Fruit fly (Drosophila melanogaster) whole organism, embryonic: Measurements from ENCODE around the gene CG42324.

Experiments used
- ATbp ChIP-seq: fragments of 200-800 bp; sonication (Bioruptor generic); optimal IDR thresholded peaks from 2 replicates; lab custom pipeline; 2017; ENCODE audit warnings: missing biosample characterization, mild to moderate bottlenecking, missing genetic modification characterization, missing genetic modification reagents
- CG10267 ChIP-seq: fragments of 200-800 bp; sonication (Bioruptor generic); optimal IDR thresholded peaks from 2 replicates; lab custom pipeline; 2018; ENCODE audit warnings: missing biosample characterization, mild to moderate bottlenecking, missing genetic modification characterization, moderate library complexity
- CG10321 ChIP-seq: fragments of 200-800 bp; sonication (Bioruptor generic); IDR thresholded peaks from 2 replicates; pipeline ENCODE4 v1.3.6; 2022; ENCODE audit warnings: missing biosample characterization, missing genetic modification characterization
- CG10366 ChIP-seq: fragments of 200-800 bp; sonication (Bioruptor generic); IDR thresholded peaks from 2 replicates; pipeline ENCODE4 v1.3.6; 2022; ENCODE audit warnings: missing biosample characterization, missing genetic modification characterization
- CG10543 ChIP-seq: fragments of 200-800 bp; sonication (Bioruptor generic); optimal IDR thresholded peaks from 3 replicates; lab custom pipeline; 2017; ENCODE audit warnings: missing biosample characterization, mild to moderate bottlenecking, missing genetic modification characterization, moderate library complexity
- CG11247 ChIP-seq: fragments of 200-800 bp; sonication (Bioruptor generic); IDR thresholded peaks from 2 replicates; pipeline ENCODE4 v1.3.6; 2022; ENCODE audit warnings: missing biosample characterization, missing genetic modification characterization
- CG11560 ChIP-seq: fragments of 200-800 bp; sonication (Bioruptor generic); IDR thresholded peaks from 3 replicates; pipeline ENCODE4 v1.3.6; 2022; ENCODE audit warnings: missing biosample characterization, missing genetic modification characterization
- CG11696 ChIP-seq: fragments of 200-800 bp; sonication (Bioruptor generic); IDR thresholded peaks from 2 replicates; pipeline ENCODE4 v1.3.6; 2022; ENCODE audit warnings: missing biosample characterization, missing genetic modification characterization
- CG14710 ChIP-seq: fragments of 200-800 bp; sonication (Bioruptor generic); optimal IDR thresholded peaks from 3 replicates; lab custom pipeline; 2019; ENCODE audit warnings: missing biosample characterization, mild to moderate bottlenecking, missing genetic modification characterization, moderate library complexity
- CG15073 ChIP-seq: fragments of 200-800 bp; sonication (Bioruptor generic); optimal IDR thresholded peaks from 2 replicates; lab custom pipeline; 2016; ENCODE audit warnings: missing biosample characterization, missing genetic modification characterization
- CG1602 ChIP-seq: fragments of 200-800 bp; sonication (Bioruptor generic); optimal IDR thresholded peaks from 3 replicates; lab custom pipeline; 2016; ENCODE audit warnings: missing biosample characterization, missing genetic modification characterization
- CG16779 ChIP-seq: fragments of 200-800 bp; sonication (Bioruptor generic); IDR thresholded peaks from 2 replicates; pipeline ENCODE4 v1.3.6; 2022; ENCODE audit warnings: missing biosample characterization, missing genetic modification characterization
- CG18262 ChIP-seq: fragments of 200-800 bp; optimal IDR thresholded peaks from 3 replicates; lab custom pipeline; 2019; ENCODE audit warnings: missing biosample characterization, mild to moderate bottlenecking, missing genetic modification characterization, moderate library complexity
- CG2678 ChIP-seq: fragments of 200-800 bp; sonication (Bioruptor generic); optimal IDR thresholded peaks from 3 replicates; lab custom pipeline; 2019; ENCODE audit warnings: missing biosample characterization, mild to moderate bottlenecking, missing genetic modification characterization, moderate library complexity
- CG30403 ChIP-seq: fragments of 200-800 bp; sonication (Bioruptor generic); optimal IDR thresholded peaks from 3 replicates; lab custom pipeline; 2016; ENCODE audit warnings: missing biosample characterization, missing genetic modification characterization
- CG3281 ChIP-seq: fragments of 200-800 bp; sonication (Bioruptor generic); optimal IDR thresholded peaks from 3 replicates; lab custom pipeline; 2017; ENCODE audit warnings: missing biosample characterization, mild to moderate bottlenecking, missing genetic modification characterization
- CG33213 ChIP-seq: fragments of 200-800 bp; sonication (Bioruptor generic); optimal IDR thresholded peaks from 3 replicates; lab custom pipeline; 2016; ENCODE audit warnings: missing biosample characterization, missing genetic modification characterization
- CG4707 ChIP-seq: fragments of 200-800 bp; sonication (Bioruptor generic); optimal IDR thresholded peaks from 2 replicates; lab custom pipeline; 2018; ENCODE audit warnings: missing biosample characterization, mild to moderate bottlenecking, missing genetic modification characterization, moderate library complexity
- CG5953 ChIP-seq: fragments of 200-800 bp; sonication (Bioruptor generic); IDR thresholded peaks from 2 replicates; pipeline ENCODE4 v1.3.6; 2022; ENCODE audit warnings: missing biosample characterization, missing genetic modification characterization
- CG6272 ChIP-seq: fragments of 200-800 bp; sonication (Bioruptor generic); IDR thresholded peaks from 2 replicates; pipeline ENCODE4 v1.3.6; 2022; ENCODE audit warnings: missing biosample characterization, missing genetic modification characterization
- CG7786 ChIP-seq: fragments of 200-800 bp; sonication (Bioruptor generic); optimal IDR thresholded peaks from 2 replicates; lab custom pipeline; 2016; ENCODE audit warnings: missing biosample characterization, missing genetic modification characterization
- CG7963 ChIP-seq: fragments of 200-800 bp; sonication (Bioruptor generic); IDR thresholded peaks from 3 replicates; pipeline ENCODE4 v1.3.6; 2022; ENCODE audit warnings: missing biosample characterization, missing genetic modification characterization; ENCODE audit not compliant: partially characterized antibody
- CG8089 ChIP-seq: fragments of 200-800 bp; sonication (Bioruptor generic); optimal IDR thresholded peaks from 3 replicates; lab custom pipeline; 2016; ENCODE audit warnings: missing biosample characterization, missing genetic modification characterization
- CG8924 ChIP-seq: fragments of 200-800 bp; optimal IDR thresholded peaks from 3 replicates; lab custom pipeline; 2019; ENCODE audit warnings: missing biosample characterization, mild to moderate bottlenecking, missing genetic modification characterization, moderate library complexity
- CG9727 ChIP-seq: fragments of 200-800 bp; sonication (Bioruptor generic); optimal IDR thresholded peaks from 3 replicates; lab custom pipeline; 2017; ENCODE audit warnings: missing biosample characterization, mild to moderate bottlenecking, missing genetic modification characterization
- CG9876 ChIP-seq: fragments of 200-800 bp; sonication (Bioruptor generic); optimal IDR thresholded peaks from 2 replicates; lab custom pipeline; 2016; ENCODE audit warnings: missing biosample characterization, missing genetic modification characterization
- Doc2 ChIP-seq: fragments of 200-800 bp; sonication (Bioruptor generic); IDR thresholded peaks from 2 replicates; pipeline ENCODE4 v1.3.6; 2022; ENCODE audit warnings: missing biosample characterization, missing genetic modification characterization
- Ets65A ChIP-seq: fragments of 200-800 bp; sonication (Bioruptor generic); peaks from one replicate; lab custom pipeline; 2016; ENCODE audit warnings: missing biosample characterization, missing genetic modification characterization
- Hmr ChIP-seq: fragments of 200-800 bp; sonication (Bioruptor generic); optimal IDR thresholded peaks from 3 replicates; lab custom pipeline; 2017; ENCODE audit warnings: mild to moderate bottlenecking, missing biosample characterization, missing genetic modification reagents, missing genetic modification characterization
- Mad ChIP-seq: fragments of 200-800 bp; sonication (Bioruptor generic); optimal IDR thresholded peaks from 2 replicates; lab custom pipeline; 2016; ENCODE audit warnings: missing biosample characterization, missing genetic modification characterization
- NC2β ChIP-seq: fragments of 200-800 bp; sonication (Bioruptor generic); optimal IDR thresholded peaks from 2 replicates; lab custom pipeline; 2016; ENCODE audit warnings: missing biosample characterization, missing genetic modification characterization
- Poxn ChIP-seq: fragments of 200-800 bp; sonication (Bioruptor generic); IDR thresholded peaks from 2 replicates; pipeline ENCODE4 v1.3.6; 2022; ENCODE audit warnings: missing biosample characterization, missing genetic modification characterization
- bigmax ChIP-seq: fragments of 200-800 bp; sonication (Bioruptor generic); optimal IDR thresholded peaks from 2 replicates; lab custom pipeline; 2018; ENCODE audit warnings: missing biosample characterization, mild to moderate bottlenecking, missing genetic modification characterization
- chinmo ChIP-seq: fragments of 200-800 bp; sonication (Bioruptor generic); IDR thresholded peaks from 4 replicates; pipeline ENCODE4 v1.3.6; 2022; ENCODE audit warnings: missing biosample characterization, missing genetic modification characterization; ENCODE audit not compliant: partially characterized antibody
- dmrt99B ChIP-seq: fragments of 200-800 bp; sonication (Bioruptor generic); optimal IDR thresholded peaks from 2 replicates; lab custom pipeline; 2018; ENCODE audit warnings: missing biosample characterization, mild to moderate bottlenecking, missing genetic modification characterization, moderate library complexity
- fd102C ChIP-seq: fragments of 200-800 bp; sonication (Bioruptor generic); optimal IDR thresholded peaks from 2 replicates; lab custom pipeline; 2018; ENCODE audit warnings: missing biosample characterization, mild to moderate bottlenecking, missing genetic modification characterization, moderate library complexity
- fd96Cb ChIP-seq: fragments of 200-800 bp; sonication (Bioruptor generic); optimal IDR thresholded peaks from 2 replicates; lab custom pipeline; 2018; ENCODE audit warnings: missing biosample characterization, mild to moderate bottlenecking, missing genetic modification characterization, moderate library complexity
- gfzf ChIP-seq: fragments of 200-800 bp; sonication (Bioruptor generic); optimal IDR thresholded peaks from 2 replicates; lab custom pipeline; 2016; ENCODE audit warnings: missing biosample characterization, mild to moderate bottlenecking, missing genetic modification characterization, moderate library complexity
- inv ChIP-seq: fragments of 200-800 bp; sonication (Bioruptor generic); IDR thresholded peaks from 2 replicates; pipeline ENCODE4 v1.3.6; 2022; ENCODE audit warnings: missing biosample characterization, missing genetic modification characterization; ENCODE audit not compliant: partially characterized antibody
- lab ChIP-seq: fragments of 200-800 bp; sonication (Bioruptor generic); optimal IDR thresholded peaks from 3 replicates; lab custom pipeline; 2017; ENCODE audit warnings: missing biosample characterization, missing genetic modification characterization, mild to moderate bottlenecking, moderate library complexity, missing genetic modification reagents
- lola ChIP-seq, 3 experiments: fragments of >200 bp in 2 of 3; fragments of 200-800 bp in 1 of 3; sonication (Bioruptor generic) in 1 of 3; optimal IDR thresholded peaks; 2 replicates each; lab custom pipeline; 2017 to 2019; ENCODE audit warnings: missing biosample characterization in 3 of 3, missing genetic modification characterization in 3 of 3, mild to moderate bottlenecking in 1 of 3, moderate library complexity in 1 of 3
- nom ChIP-seq: fragments of 200-800 bp; sonication (Bioruptor generic); optimal IDR thresholded peaks from 2 replicates; lab custom pipeline; 2017; ENCODE audit warnings: missing biosample characterization, missing genetic modification characterization, mild to moderate bottlenecking, moderate library complexity, missing genetic modification reagents
- otp ChIP-seq: fragments of 200-800 bp; sonication (Bioruptor generic); IDR thresholded peaks from 3 replicates; pipeline ENCODE4, ENCODE4 v1.3.6; 2022; ENCODE audit warnings: missing biosample characterization, missing genetic modification characterization
- pfk ChIP-seq: fragments of 200-800 bp; sonication (Bioruptor generic); optimal IDR thresholded peaks from 2 replicates; lab custom pipeline; 2018; ENCODE audit warnings: missing biosample characterization, mild to moderate bottlenecking, missing genetic modification characterization, moderate library complexity
- pho ChIP-seq: fragments of 200-800 bp; sonication (Bioruptor generic); optimal IDR thresholded peaks from 2 replicates; lab custom pipeline; 2016; ENCODE audit warnings: missing biosample characterization, missing genetic modification characterization
- rib ChIP-seq: fragments of 200-800 bp; sonication (Bioruptor generic); IDR thresholded peaks from 2 replicates; pipeline ENCODE4 v1.3.6; 2022; ENCODE audit warnings: missing biosample characterization, missing genetic modification characterization
- ro ChIP-seq: fragments of 200-800 bp; sonication (Bioruptor generic); IDR thresholded peaks from 2 replicates; pipeline ENCODE4 v1.3.6; 2022; ENCODE audit warnings: missing biosample characterization, missing genetic modification characterization
- sens ChIP-seq: fragments of 200-800 bp; sonication (Bioruptor generic); peaks from one replicate; lab custom pipeline; 2016; ENCODE audit warnings: missing biosample characterization, missing genetic modification characterization
- seq ChIP-seq: fragments of 200-800 bp; sonication (Bioruptor generic); IDR thresholded peaks from 2 replicates; pipeline ENCODE4 v1.3.6; 2022; ENCODE audit warnings: missing biosample characterization, missing genetic modification characterization
- tna ChIP-seq: fragments of 200-800 bp; sonication (Bioruptor generic); IDR thresholded peaks from 2 replicates; pipeline ENCODE4 v1.3.6; 2022; ENCODE audit warnings: missing biosample characterization, missing genetic modification characterization; ENCODE audit not compliant: partially characterized antibody
- vvl ChIP-seq: fragments of 200-800 bp; sonication (Bioruptor generic); IDR thresholded peaks from 2 replicates; pipeline ENCODE4 v1.3.6; 2022; ENCODE audit warnings: missing biosample characterization, missing genetic modification characterization

Gene CG42324

dm6 chr3L:3438473-3438872, 33.8 kb upstream of the CG42324 start (continued):
- TF ChIP-seq CG10366 (GFP tag; lab: Robert Waterston, UW) (peak; percentile 31; the same call in 1 of the 2 replicates), chinmo (GFP tag; lab: Robert Waterston, UW) (no peak), CG4707 (GFP tag; lab: Kevin White, UChicago) (no peak), ATbp (GFP tag; lab: Kevin White, UChicago) (peak; percentile 59), CG6272 (GFP tag; lab: Robert Waterston, UW) (no peak), pfk (no peak), nom (GFP tag; lab: Kevin White, UChicago) (no peak), CG30403 (peak; percentile 72), pho (GFP tag; lab: Kevin White, UChicago) (peak; percentile 11), CG3281 (GFP tag; lab: Kevin White, UChicago) (peak; percentile 50), otp (GFP tag; lab: Robert Waterston, UW) (0 out of 3 replicates have a peak, but pooled peaks have one; percentile 35), vvl (GFP tag; lab: Robert Waterston, UW) (peak; percentile 71; the same call in 1 of the 2 replicates), Poxn (no peak), dmrt99B (tag; lab: Kevin White, UChicago) (peak; percentile 79), CG11247 (GFP tag; lab: Robert Waterston, UW) (no peak), Mad (GFP tag; lab: Kevin White, UChicago) (peak; percentile 18), CG11560 (tag; lab: Robert Waterston, UW) (no peak), CG15073 (GFP tag; lab: Kevin White, UChicago) (no peak), CG10321 (0 out of 2 replicates have a peak, but pooled peaks have one; percentile 12), lab (GFP tag; lab: Kevin White, UChicago) (peak; percentile 66), CG9876 (GFP tag; lab: Kevin White, UChicago) (no peak), CG8089 (GFP tag; lab: Kevin White, UChicago) (peak; percentile 41), CG5953 (GFP tag; lab: Robert Waterston, UW) (peak; percentile 35; the same call in 1 of the 2 replicates), tna (no peak), CG16779 (GFP tag; lab: Robert Waterston, UW) (no peak), NC2β (GFP tag; lab: Kevin White, UChicago) (peak; percentile 68), fd96Cb (tag; lab: Kevin White, UChicago) (peak; percentile 63), gfzf (GFP tag; lab: Kevin White, UChicago) (no peak), rib (no peak), CG9727 (GFP tag; lab: Kevin White, UChicago) (peak; percentile 85), ro (GFP tag; lab: Robert Waterston, UW) (no peak), CG11696 (GFP tag; lab: Robert Waterston, UW) (no peak), fd102C (peak; percentile 52), CG1602 (GFP tag; lab: Kevin White, UChicago) (peak; percentile 59), Hmr (GFP tag; lab: Kevin White, UChicago) (peak; percentile 62), CG33213 (GFP tag; lab: Kevin White, UChicago) (peak; percentile 9), CG18262 (tag; lab: Kevin White, UChicago) (peak; percentile 88), Doc2 (GFP tag; lab: Robert Waterston, UW) (no peak), CG2678 (tag; lab: Kevin White, UChicago) (peak; percentile 78), CG14710 (tag; lab: Kevin White, UChicago) (peak; percentile 77), bigmax (GFP tag; lab: Kevin White, UChicago) (no peak), Ets65A (GFP tag; lab: Kevin White, UChicago) (no peak), seq (GFP tag; lab: Robert Waterston, UW) (no peak), inv (GFP tag; lab: Robert Waterston, UW) (no peak), CG7786 (GFP tag; lab: Kevin White, UChicago) (peak; percentile 10), CG10267 (tag; lab: Kevin White, UChicago) (peak; percentile 84), CG10543 (GFP tag; lab: Kevin White, UChicago) (no peak), sens (GFP tag; lab: Kevin White, UChicago) (peak; percentile 97), CG7963 (GFP tag; lab: Robert Waterston, UW) (no peak), CG8924 (peak; percentile 84), lola (GFP tag; optimal IDR thresholded peaks at IDR 0.05; lab: Kevin White, UChicago) (peak in 1 of 3 experiments; percentile 88)
